Fruit fly (Drosophila melanogaster) whole organism, embryonic: ENCODE results near the gene endos.

ENCODE experiments used
- Bteb2 ChIP-seq: fragments of 200-800 bp; sonication (Bioruptor generic); optimal IDR thresholded peaks from 2 replicates; lab custom pipeline; 2016; ENCODE audit warnings: missing biosample characterization, missing genetic modification characterization
- C15 ChIP-seq: fragments of 200-800 bp; sonication (Bioruptor generic); IDR thresholded peaks from 3 replicates; pipeline ENCODE4 v1.3.6; 2022; ENCODE audit warnings: missing biosample characterization, missing genetic modification characterization
- CG11085 ChIP-seq: fragments of 200-800 bp; sonication (Bioruptor generic); IDR thresholded peaks from 2 replicates; pipeline ENCODE4 v1.3.6; 2022; ENCODE audit warnings: missing biosample characterization, missing genetic modification characterization
- CG11696 ChIP-seq: fragments of 200-800 bp; sonication (Bioruptor generic); IDR thresholded peaks from 2 replicates; pipeline ENCODE4 v1.3.6; 2022; ENCODE audit warnings: missing biosample characterization, missing genetic modification characterization
- CG12942 ChIP-seq: fragments of 200-800 bp; sonication (Bioruptor generic); optimal IDR thresholded peaks from 3 replicates; lab custom pipeline; 2016; ENCODE audit warnings: missing biosample characterization, missing genetic modification characterization
- CG14050 ChIP-seq: fragments of 200-800 bp; sonication (Bioruptor generic); IDR thresholded peaks from 3 replicates; pipeline ENCODE4 v1.3.6; 2022; ENCODE audit warnings: missing biosample characterization, missing genetic modification characterization
- CG15269 ChIP-seq: fragments of 200-800 bp; sonication (Bioruptor generic); optimal IDR thresholded peaks from 2 replicates; lab custom pipeline; 2018; ENCODE audit warnings: missing biosample characterization, mild to moderate bottlenecking, missing genetic modification characterization, moderate library complexity
- CG17359 ChIP-seq: fragments of 200-800 bp; sonication (Bioruptor generic); optimal IDR thresholded peaks from 3 replicates; lab custom pipeline; 2018; ENCODE audit warnings: missing biosample characterization, mild to moderate bottlenecking, missing genetic modification characterization, moderate library complexity
- CG18262 ChIP-seq: fragments of 200-800 bp; optimal IDR thresholded peaks from 3 replicates; lab custom pipeline; 2019; ENCODE audit warnings: missing biosample characterization, mild to moderate bottlenecking, missing genetic modification characterization, moderate library complexity
- CG2712 ChIP-seq: fragments of 200-800 bp; optimal IDR thresholded peaks from 3 replicates; lab custom pipeline; 2019; ENCODE audit warnings: missing biosample characterization, mild to moderate bottlenecking, missing genetic modification characterization, moderate library complexity
- CG2889 ChIP-seq: fragments of 200-800 bp; sonication (Bioruptor generic); IDR thresholded peaks from 3 replicates; pipeline ENCODE4 v1.3.6; 2022; ENCODE audit warnings: missing biosample characterization, missing genetic modification characterization
- CG3065 ChIP-seq: fragments of 200-800 bp; sonication (Bioruptor generic); optimal IDR thresholded peaks from 2 replicates; lab custom pipeline; 2016; ENCODE audit warnings: missing biosample characterization, missing genetic modification characterization
- CG31365 ChIP-seq: fragments of 200-800 bp; sonication (Bioruptor generic); optimal IDR thresholded peaks from 2 replicates; lab custom pipeline; 2018; ENCODE audit warnings: missing biosample characterization, mild to moderate bottlenecking, missing genetic modification characterization
- CG3726 ChIP-seq: fragments of 200-800 bp; sonication (Bioruptor generic); IDR thresholded peaks from 3 replicates; pipeline ENCODE4, ENCODE4 v1.3.6; 2022; ENCODE audit warnings: missing biosample characterization, missing genetic modification characterization
- CG42726 ChIP-seq: fragments of 200-800 bp; sonication (Bioruptor generic); IDR thresholded peaks from 2 replicates; pipeline ENCODE4 v1.3.6; 2022; ENCODE audit warnings: missing biosample characterization, missing genetic modification characterization; ENCODE audit not compliant: partially characterized antibody
- CG4730 ChIP-seq: fragments of 200-800 bp; sonication (Bioruptor generic); IDR thresholded peaks from 2 replicates; pipeline ENCODE4 v1.3.6; 2022; ENCODE audit warnings: missing biosample characterization, missing genetic modification characterization
- CG6175 ChIP-seq: fragments of 200-800 bp; sonication (Bioruptor generic); IDR thresholded peaks from 3 replicates; pipeline ENCODE4 v1.3.6; 2022; ENCODE audit warnings: missing biosample characterization, missing genetic modification characterization
- CG8089 ChIP-seq: fragments of 200-800 bp; sonication (Bioruptor generic); optimal IDR thresholded peaks from 3 replicates; lab custom pipeline; 2016; ENCODE audit warnings: missing biosample characterization, missing genetic modification characterization
- CG9437 ChIP-seq: fragments of 200-800 bp; sonication (Bioruptor generic); optimal IDR thresholded peaks from 2 replicates; lab custom pipeline; 2018; ENCODE audit warnings: missing biosample characterization, mild to moderate bottlenecking, missing genetic modification characterization
- CG9727 ChIP-seq: fragments of 200-800 bp; sonication (Bioruptor generic); optimal IDR thresholded peaks from 3 replicates; lab custom pipeline; 2017; ENCODE audit warnings: missing biosample characterization, mild to moderate bottlenecking, missing genetic modification characterization
- CG9817 ChIP-seq: fragments of 200-800 bp; sonication (Bioruptor generic); optimal IDR thresholded peaks from 2 replicates; lab custom pipeline; 2018; ENCODE audit warnings: missing biosample characterization, mild to moderate bottlenecking, missing genetic modification characterization, moderate library complexity
- Deaf1 ChIP-seq: fragments of 200-800 bp; optimal IDR thresholded peaks from 3 replicates; lab custom pipeline; 2019; ENCODE audit warnings: missing biosample characterization, mild to moderate bottlenecking, missing genetic modification characterization, moderate library complexity
- Dip3 ChIP-seq: fragments of 200-800 bp; sonication (Bioruptor generic); optimal IDR thresholded peaks from 3 replicates; lab custom pipeline; 2016; ENCODE audit warnings: missing biosample characterization, missing genetic modification characterization
- HLHmδ ChIP-seq: fragments of 200-800 bp; sonication (Bioruptor generic); optimal IDR thresholded peaks from 2 replicates; lab custom pipeline; 2018; ENCODE audit warnings: missing biosample characterization, mild to moderate bottlenecking, missing genetic modification characterization, moderate library complexity
- Hand ChIP-seq: fragments of 200-800 bp; sonication (Bioruptor generic); optimal IDR thresholded peaks from 2 replicates; lab custom pipeline; 2017; ENCODE audit warnings: mild to moderate bottlenecking, missing biosample characterization, missing genetic modification reagents, missing genetic modification characterization
- Hey ChIP-seq: fragments of 200-800 bp; sonication (Bioruptor generic); optimal IDR thresholded peaks from 3 replicates; lab custom pipeline; 2018; ENCODE audit warnings: missing biosample characterization, mild to moderate bottlenecking, missing genetic modification characterization
- Hr3 ChIP-seq: fragments of 200-800 bp; sonication (Bioruptor generic); optimal IDR thresholded peaks from 3 replicates; lab custom pipeline; 2016; ENCODE audit warnings: missing biosample characterization, missing genetic modification characterization
- Oaz ChIP-seq: fragments of 200-800 bp; sonication (Bioruptor generic); IDR thresholded peaks from 2 replicates; pipeline ENCODE4 v1.3.6; 2022; ENCODE audit warnings: missing biosample characterization, missing genetic modification characterization
- Oli ChIP-seq: fragments of 200-800 bp; sonication (Bioruptor generic); optimal IDR thresholded peaks from 2 replicates; lab custom pipeline; 2018; ENCODE audit warnings: missing biosample characterization, mild to moderate bottlenecking, missing genetic modification characterization, moderate library complexity
- Opbp ChIP-seq: fragments of 200-800 bp; sonication (Bioruptor generic); IDR thresholded peaks from 3 replicates; pipeline ENCODE4 v1.3.6; 2022; ENCODE audit warnings: missing biosample characterization, missing genetic modification characterization; ENCODE audit not compliant: partially characterized antibody
- ap ChIP-seq: fragments of 200-800 bp; sonication (Bioruptor generic); IDR thresholded peaks from 2 replicates; pipeline ENCODE4 v1.3.6; 2022; ENCODE audit warnings: missing biosample characterization, missing genetic modification characterization
- bbx ChIP-seq: fragments of 200-800 bp; sonication (Bioruptor generic); IDR thresholded peaks from 2 replicates; pipeline ENCODE4 v1.3.6; 2022; ENCODE audit warnings: missing biosample characterization, missing genetic modification characterization; ENCODE audit not compliant: partially characterized antibody
- bowl ChIP-seq: fragments of 200-800 bp; sonication (Bioruptor generic); IDR thresholded peaks from 2 replicates; pipeline ENCODE4 v1.3.6; 2022; ENCODE audit warnings: missing biosample characterization, missing genetic modification characterization
- chm ChIP-seq: fragments of 200-800 bp; sonication (Bioruptor generic); IDR thresholded peaks from 2 replicates; pipeline ENCODE4 v1.3.6; 2022; ENCODE audit warnings: missing biosample characterization, missing genetic modification characterization
- crp ChIP-seq, 2 experiments: fragments of 200-800 bp; sonication (Bioruptor generic); optimal IDR thresholded peaks; 2 replicates in 1 of 2; 3 replicates in 1 of 2; lab custom pipeline; 2017; ENCODE audit warnings: missing biosample characterization in 2 of 2, missing genetic modification characterization in 2 of 2, mild to moderate bottlenecking in 1 of 2, moderate library complexity in 1 of 2
- dan ChIP-seq: fragments of 200-800 bp; sonication (Bioruptor generic); IDR thresholded peaks from 2 replicates; pipeline ENCODE4 v1.3.6; 2022; ENCODE audit warnings: missing biosample characterization, missing genetic modification characterization
- disco-r ChIP-seq: fragments of 200-800 bp; sonication (Bioruptor generic); optimal IDR thresholded peaks from 2 replicates; lab custom pipeline; 2016; ENCODE audit warnings: missing biosample characterization, missing genetic modification characterization
- ewg ChIP-seq: fragments of 200-800 bp; sonication (Bioruptor generic); optimal IDR thresholded peaks from 3 replicates; lab custom pipeline; 2017; ENCODE audit warnings: mild to moderate bottlenecking, missing biosample characterization, missing genetic modification reagents, missing genetic modification characterization
- fd96Cb ChIP-seq: fragments of 200-800 bp; sonication (Bioruptor generic); optimal IDR thresholded peaks from 2 replicates; lab custom pipeline; 2018; ENCODE audit warnings: missing biosample characterization, mild to moderate bottlenecking, missing genetic modification characterization, moderate library complexity
- hkb ChIP-seq, 2 experiments: fragments of 200-800 bp in 1 of 2; fragments of >200 bp in 1 of 2; sonication (Bioruptor generic) in 1 of 2; IDR thresholded peaks in 1 of 2; optimal IDR thresholded peaks in 1 of 2; 2 replicates each; pipeline versions ENCODE4 v1.3.6 to Lab custom; 2017 to 2022; ENCODE audit warnings: missing biosample characterization in 1 of 2, missing genetic modification characterization in 1 of 2
- hth ChIP-seq: fragments of >200 bp; optimal IDR thresholded peaks from 2 replicates; lab custom pipeline; 2017; ENCODE audit warnings: inconsistent platforms
- pho ChIP-seq: fragments of 200-800 bp; sonication (Bioruptor generic); optimal IDR thresholded peaks from 2 replicates; lab custom pipeline; 2016; ENCODE audit warnings: missing biosample characterization, missing genetic modification characterization
- prd ChIP-seq, 3 experiments: fragments of >200 bp in 2 of 3; fragments of 200-800 bp in 1 of 3; sonication (Bioruptor generic) in 1 of 3; optimal IDR thresholded peaks in 2 of 3; IDR thresholded peaks in 1 of 3; 2 replicates in 2 of 3; 3 replicates in 1 of 3; pipeline versions ENCODE4 v1.3.6 to Lab custom; 2017 to 2022; ENCODE audit warnings: missing biosample characterization in 1 of 3, missing genetic modification characterization in 1 of 3
- sd ChIP-seq: fragments of 200-800 bp; sonication (Bioruptor generic); optimal IDR thresholded peaks from 3 replicates; lab custom pipeline; 2018; ENCODE audit warnings: missing biosample characterization, mild to moderate bottlenecking, missing genetic modification characterization, moderate library complexity
- sug ChIP-seq: fragments of 200-800 bp; optimal IDR thresholded peaks from 2 replicates; lab custom pipeline; 2019; ENCODE audit warnings: missing biosample characterization, mild to moderate bottlenecking, missing genetic modification characterization, moderate library complexity
- twi ChIP-seq: fragments of 200-800 bp; optimal IDR thresholded peaks from 2 replicates; lab custom pipeline; 2019; ENCODE audit warnings: missing biosample characterization, mild to moderate bottlenecking, missing genetic modification characterization, moderate library complexity
- zen ChIP-seq: fragments of 200-800 bp; sonication (Bioruptor generic); optimal IDR thresholded peaks from 3 replicates; lab custom pipeline; 2018; ENCODE audit warnings: missing biosample characterization, mild to moderate bottlenecking, missing genetic modification characterization, moderate library complexity
- zfh2 ChIP-seq: fragments of 200-800 bp; sonication (Bioruptor generic); optimal IDR thresholded peaks from 2 replicates; lab custom pipeline; 2016; ENCODE audit warnings: missing biosample characterization, missing genetic modification characterization

Gene endos

DNA sequence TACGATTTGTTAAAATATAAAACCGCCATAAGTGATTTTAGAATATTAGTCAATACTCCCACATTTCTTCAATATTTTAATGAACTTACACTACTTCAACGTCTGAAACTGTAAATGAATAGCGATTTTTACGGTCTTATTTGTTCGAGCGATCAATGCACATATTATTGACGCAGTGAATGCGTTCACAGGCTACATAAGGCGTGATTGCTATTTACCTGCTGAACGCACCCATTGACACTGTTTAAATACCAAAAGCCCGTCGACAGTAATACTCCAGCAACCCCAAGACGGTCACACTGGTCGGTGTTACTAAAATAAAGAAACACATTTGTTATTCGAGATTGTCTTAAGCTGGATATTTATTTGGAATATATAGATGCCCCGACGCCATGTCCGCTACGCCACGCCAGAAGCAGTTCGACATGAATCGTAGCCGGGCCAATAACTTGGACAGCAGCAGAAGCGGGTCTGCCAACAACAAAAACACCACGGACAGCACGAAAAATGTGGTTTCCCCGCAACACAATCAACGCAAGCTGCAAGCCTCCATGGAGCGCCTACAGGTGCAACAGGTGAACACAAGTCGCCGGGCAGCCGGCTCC lies 19.5 kb upstream of the endos start, which contains the start of gene CG6833 (continued):
- TF ChIP-seq CG2712 (tag; lab: Kevin White, UChicago) (peak; percentile 73), ap (GFP tag; lab: Robert Waterston, UW) (peak; percentile 48; the same call in 1 of the 2 replicates), Hand (GFP tag; lab: Kevin White, UChicago) (no peak), fd96Cb (tag; lab: Kevin White, UChicago) (peak; percentile 59), CG9817 (tag; lab: Kevin White, UChicago) (peak; percentile 68), CG11085 (GFP tag; lab: Robert Waterston, UW) (peak; percentile 74), CG4730 (GFP tag; lab: Robert Waterston, UW) (peak; percentile 83), CG9437 (GFP tag; lab: Kevin White, UChicago) (peak; percentile 23), Hr3 (GFP tag; lab: Kevin White, UChicago) (peak; percentile 67), CG31365 (tag; lab: Kevin White, UChicago) (no peak), C15 (GFP tag; lab: Robert Waterston, UW) (no peak), CG2889 (GFP tag; lab: Robert Waterston, UW) (peak; percentile 73; the same call in 2 of the 3 replicates), CG12942 (GFP tag; lab: Kevin White, UChicago) (peak; percentile 43), CG9727 (peak; percentile 42), zen (tag; lab: Kevin White, UChicago) (peak; percentile 65), Deaf1 (tag; lab: Kevin White, UChicago) (no peak), HLHmδ (no peak), Dip3 (GFP tag; lab: Kevin White, UChicago) (peak; percentile 82), twi (tag; lab: Kevin White, UChicago) (no peak), CG3065 (GFP tag; lab: Kevin White, UChicago) (no peak), CG18262 (tag; lab: Kevin White, UChicago) (peak; percentile 57), CG42726 (GFP tag; lab: Robert Waterston, UW) (0 out of 2 replicates have a peak, but pooled peaks have one; percentile 30), sug (tag; lab: Kevin White, UChicago) (peak; percentile 69), Opbp (GFP tag; lab: Robert Waterston, UW) (no peak), bbx (GFP tag; lab: Robert Waterston, UW) (0 out of 2 replicates have a peak, but pooled peaks have one; percentile 39), CG3726 (peak; percentile 44; the same call in 1 of the 3 replicates), crp (GFP tag; optimal IDR thresholded peaks at IDR 0.05; lab: Kevin White, UChicago) (peak in 1 of 2 experiments; percentile 9), Hey (tag; lab: Kevin White, UChicago) (no peak), zfh2 (GFP tag; lab: Kevin White, UChicago) (peak; percentile 85), sd (no peak), disco-r (GFP tag; lab: Kevin White, UChicago) (no peak), CG15269 (tag; lab: Kevin White, UChicago) (peak; percentile 48), Oaz (GFP tag; lab: Robert Waterston, UW) (no peak), hth (lab: Kevin White, UChicago) (no peak), Oli (peak; percentile 7), CG14050 (peak; percentile 52; the same call in 2 of the 3 replicates), CG6175 (0 out of 3 replicates have a peak, but pooled peaks have one; percentile 62), hkb (optimal IDR thresholded peaks at IDR 0.05; lab: Kevin White, UChicago) (no peak), hkb (GFP tag; IDR thresholded peaks at IDR 0.05; lab: Robert Waterston, UW) (peak; percentile 72), chm (GFP tag; lab: Robert Waterston, UW) (peak; percentile 74), CG11696 (no peak), dan (GFP tag; lab: Robert Waterston, UW) (no peak), CG8089 (no peak), Bteb2 (no peak), CG17359 (tag; lab: Kevin White, UChicago) (peak; percentile 55), ewg (peak; percentile 38), pho (peak; percentile 74), bowl (GFP tag; lab: Robert Waterston, UW) (0 out of 2 replicates have a peak, but pooled peaks have one; percentile 44), prd (optimal IDR thresholded peaks at IDR 0.05; lab: Kevin White, UChicago) (no peak), prd (GFP tag; IDR thresholded peaks at IDR 0.05; lab: Robert Waterston, UW) (peak; percentile 86)
